Worm (Caenorhabditis elegans) whole organism, L2 larva: ENCODE data around the gene spsb-2.

ENCODE experiments used
- alr-1 ChIP-seq: fragments of 150-350 bp; optimal IDR thresholded peaks from 2 replicates; lab custom pipeline; 2014; ENCODE audit warnings: missing biosample characterization, missing genetic modification characterization
- aly-2 ChIP-seq: fragments of 150-350 bp; optimal IDR thresholded peaks from 2 replicates; lab custom pipeline; 2014; ENCODE audit warnings: missing biosample characterization, missing genetic modification characterization
- ama-1 ChIP-seq: fragments of 150-350 bp; optimal IDR thresholded peaks from 2 replicates; lab custom pipeline; 2018; ENCODE audit warnings: inconsistent platforms
- blmp-1 ChIP-seq: sonication (generic microtip); optimal IDR thresholded peaks from 2 replicates; lab custom pipeline; 2017; ENCODE audit warnings: missing genetic modification characterization, mild to moderate bottlenecking, missing compliant biosample characterization, antibody characterized with exemption, moderate library complexity; ENCODE audit not compliant: insufficient read depth
- elt-1 ChIP-seq: fragments of 150-350 bp; optimal IDR thresholded peaks from 2 replicates; lab custom pipeline; 2014; ENCODE audit warnings: missing biosample characterization, missing genetic modification characterization
- gmeb-1 ChIP-seq: fragments of 150-350 bp; optimal IDR thresholded peaks from 2 replicates; lab custom pipeline; 2014; ENCODE audit warnings: missing biosample characterization, missing genetic modification characterization
- lin-13 ChIP-seq: fragments of 150-350 bp; optimal IDR thresholded peaks from 2 replicates; lab custom pipeline; 2014; ENCODE audit warnings: missing biosample characterization, missing genetic modification reagents, missing genetic modification characterization
- nhr-25 ChIP-seq: fragments of 150-350 bp; sonication (generic microtip); optimal IDR thresholded peaks from 3 replicates; lab custom pipeline; 2014; ENCODE audit warnings: missing biosample characterization, missing genetic modification characterization
- snpc-4 ChIP-seq: fragments of 150-350 bp; optimal IDR thresholded peaks from 2 replicates; lab custom pipeline; 2014; ENCODE audit warnings: missing biosample characterization, missing genetic modification characterization
- unc-62 ChIP-seq: fragments of 150-350 bp; optimal IDR thresholded peaks from 2 replicates; lab custom pipeline; 2014; ENCODE audit warnings: missing biosample characterization, missing genetic modification reagents, missing genetic modification characterization
- ztf-11 ChIP-seq: sonication (generic microtip); optimal IDR thresholded peaks from 2 replicates; lab custom pipeline; 2017; ENCODE audit warnings: missing biosample characterization, missing genetic modification characterization

- no peak for TF ChIP-seq ama-1 (lab: Kevin White, UChicago)
- TF ChIP-seq unc-62 (GFP tag; lab: Kevin White, UChicago), result no peak
- no peak for TF ChIP-seq ztf-11 (tag; lab: Kevin White, UChicago)
- TF ChIP-seq lin-13, result peak; percentile 23
- no peak for TF ChIP-seq alr-1
- TF ChIP-seq elt-1 (tag; lab: Kevin White, UChicago), result no peak
- TF ChIP-seq gmeb-1 (tag; lab: Kevin White, UChicago), result no peak
- peak; percentile 71 for TF ChIP-seq nhr-25 (tag; lab: Kevin White, UChicago)
- no peak for TF ChIP-seq snpc-4 (tag; lab: Kevin White, UChicago)
- TF ChIP-seq aly-2 (tag; lab: Kevin White, UChicago), result no peak
- TF ChIP-seq blmp-1 (tag; lab: Kevin White, UChicago), result peak; percentile 67
These were observed 24.8 kb upstream of the spsb-2 start for ce11 chrII:15205346-15205745.
